Worm (Caenorhabditis elegans) whole organism, L4 larva: ENCODE results near the gene C15B12.8.

Experiments used
- F26F4.8 ChIP-seq: fragments of 200-800 bp; sonication (Bioruptor generic); conservative IDR thresholded peaks from 2 replicates; pipeline ENCODE4 v1.3.6; 2022; ENCODE audit warnings: missing genetic modification characterization, missing compliant biosample characterization
- F37D6.2 ChIP-seq: sonication (generic microtip); optimal IDR thresholded peaks from 2 replicates; lab custom pipeline; 2016; ENCODE audit warnings: mild to moderate bottlenecking, missing genetic modification characterization, missing compliant biosample characterization
- R02D3.7 ChIP-seq: fragments of 150-350 bp; sonication (generic microtip); optimal IDR thresholded peaks from 3 replicates; lab custom pipeline; 2014; ENCODE audit warnings: missing biosample characterization, missing genetic modification characterization
- T20F7.1 ChIP-seq: fragments of 200-800 bp; sonication (Bioruptor generic); optimal IDR thresholded peaks from 2 replicates; lab custom pipeline; 2018; ENCODE audit warnings: mild to moderate bottlenecking, missing genetic modification characterization, missing compliant biosample characterization
- Y105C5A.15 ChIP-seq: fragments of 200-800 bp; sonication (Bioruptor generic); IDR thresholded peaks from 2 replicates; pipeline ENCODE4 v1.3.6; 2022; ENCODE audit warnings: missing genetic modification characterization, missing compliant biosample characterization
- Y48G9A.11 ChIP-seq: fragments of 200-800 bp; sonication (Bioruptor generic); IDR thresholded peaks from 2 replicates; pipeline ENCODE4 v1.3.6; 2022; ENCODE audit warnings: missing genetic modification reagents, missing genetic modification characterization, missing compliant biosample characterization
- ZK546.5 ChIP-seq, 2 experiments: sonication (generic microtip); optimal IDR thresholded peaks; 2 replicates each; lab custom pipeline; 2017; ENCODE audit warnings: missing biosample characterization in 2 of 2, missing genetic modification characterization in 2 of 2
- daf-16 ChIP-seq, 3 experiments: sonication (generic microtip); optimal IDR thresholded peaks; 2 replicates each; lab custom pipeline; 2016 to 2017; ENCODE audit warnings: missing genetic modification characterization in 3 of 3, missing genetic modification reagents in 3 of 3, mild to moderate bottlenecking in 2 of 3, missing compliant biosample characterization in 2 of 3, missing biosample characterization in 1 of 3, moderate library complexity in 1 of 3
- daf-19 ChIP-seq: fragments of 200-800 bp; sonication (Bioruptor generic); conservative IDR thresholded peaks from 2 replicates; pipeline ENCODE4 v1.3.6; 2022; ENCODE audit warnings: missing genetic modification characterization, missing compliant biosample characterization
- daf-8 ChIP-seq: fragments of 200-800 bp; sonication (Bioruptor generic); IDR thresholded peaks from 2 replicates; pipeline ENCODE4 v1.3.6; 2022; ENCODE audit warnings: missing genetic modification characterization, missing compliant biosample characterization
- dmd-6 ChIP-seq: fragments of 200-800 bp; sonication (Bioruptor generic); IDR thresholded peaks from 2 replicates; pipeline ENCODE4 v1.3.6; 2022; ENCODE audit warnings: missing genetic modification reagents, missing genetic modification characterization, missing compliant biosample characterization
- dmd-8 ChIP-seq: fragments of 200-800 bp; sonication (Bioruptor generic); IDR thresholded peaks from 2 replicates; pipeline ENCODE4 v1.3.6; 2022; ENCODE audit warnings: missing genetic modification characterization, missing compliant biosample characterization
- dpl-1 ChIP-seq: fragments of 150-350 bp; optimal IDR thresholded peaks from 2 replicates; lab custom pipeline; 2014; ENCODE audit warnings: missing biosample characterization, missing genetic modification reagents, missing genetic modification characterization
- dve-1 ChIP-seq: sonication (generic microtip); optimal IDR thresholded peaks from 2 replicates; lab custom pipeline; 2017; ENCODE audit warnings: antibody characterized with exemption, mild to moderate bottlenecking, missing genetic modification characterization, missing compliant biosample characterization; ENCODE audit not compliant: insufficient read depth
- egl-27 ChIP-seq: sonication (generic microtip); optimal IDR thresholded peaks from 3 replicates; lab custom pipeline; 2017; ENCODE audit warnings: missing biosample characterization, missing genetic modification reagents, missing genetic modification characterization
- hmg-1.1 ChIP-seq: fragments of 200-800 bp; sonication (Bioruptor generic); IDR thresholded peaks from 2 replicates; pipeline ENCODE4 v1.3.6; 2022; ENCODE audit warnings: missing genetic modification reagents, missing genetic modification characterization, missing compliant biosample characterization
- jun-1 ChIP-seq: fragments of 150-350 bp; optimal IDR thresholded peaks from 2 replicates; lab custom pipeline; 2014; ENCODE audit warnings: missing biosample characterization, missing genetic modification reagents, missing genetic modification characterization
- lin-38 ChIP-seq: fragments of 200-800 bp; sonication (Bioruptor generic); IDR thresholded peaks from 2 replicates; pipeline ENCODE4 v1.3.6; 2022; ENCODE audit warnings: missing genetic modification reagents, missing genetic modification characterization, missing compliant biosample characterization
- mdt-29 ChIP-seq: fragments of 200-800 bp; sonication (Bioruptor generic); IDR thresholded peaks from 2 replicates; pipeline ENCODE4 v1.3.6; 2022; ENCODE audit warnings: missing genetic modification reagents, missing genetic modification characterization, missing compliant biosample characterization
- mes-2 ChIP-seq: sonication (generic microtip); optimal IDR thresholded peaks from 2 replicates; lab custom pipeline; 2016; ENCODE audit warnings: missing genotype, mild to moderate bottlenecking, missing genetic modification characterization, missing compliant biosample characterization; ENCODE audit not compliant: poor library complexity, severe bottlenecking
- nhr-102 ChIP-seq: sonication (generic microtip); optimal IDR thresholded peaks from 2 replicates; lab custom pipeline; 2016; ENCODE audit warnings: mild to moderate bottlenecking, missing genetic modification characterization, moderate library complexity, missing compliant biosample characterization
- nhr-28 ChIP-seq: fragments of 150-350 bp; optimal IDR thresholded peaks from 2 replicates; lab custom pipeline; 2014; ENCODE audit warnings: missing biosample characterization, missing genetic modification characterization
- nhr-76 ChIP-seq: fragments of 150-350 bp; optimal IDR thresholded peaks from 2 replicates; lab custom pipeline; 2014; ENCODE audit warnings: missing biosample characterization, missing genetic modification characterization
- pha-4 ChIP-seq, 2 experiments: fragments of 150-350 bp in 1 of 2; fragments of 200-800 bp in 1 of 2; sonication (Bioruptor generic) in 1 of 2; IDR thresholded peaks in 1 of 2; optimal IDR thresholded peaks in 1 of 2; 2 replicates each; pipeline versions ENCODE4 v1.3.6 to Lab custom; 2014 to 2022; ENCODE audit warnings: missing genetic modification characterization in 2 of 2, missing genetic modification reagents in 2 of 2, missing biosample characterization in 1 of 2, missing compliant biosample characterization in 1 of 2
- php-3 ChIP-seq: fragments of 200-800 bp; sonication (Bioruptor generic); IDR thresholded peaks from 2 replicates; pipeline ENCODE4 v1.3.6; 2022; ENCODE audit warnings: missing genetic modification reagents, missing genetic modification characterization, missing compliant biosample characterization
- pqm-1 ChIP-seq: sonication (generic microtip); optimal IDR thresholded peaks from 2 replicates; lab custom pipeline; 2017; ENCODE audit warnings: missing biosample characterization, missing genetic modification characterization
- sdz-12 ChIP-seq: fragments of 200-800 bp; sonication (Bioruptor generic); optimal IDR thresholded peaks from 2 replicates; lab custom pipeline; 2018; ENCODE audit warnings: mild to moderate bottlenecking, missing genetic modification characterization, missing compliant biosample characterization
- set-16 ChIP-seq: fragments of 200-800 bp; sonication (Bioruptor generic); IDR thresholded peaks from 2 replicates; pipeline ENCODE4 v1.3.6; 2022; ENCODE audit warnings: missing genetic modification reagents, missing genetic modification characterization, missing compliant biosample characterization
- spr-1 ChIP-seq: sonication (generic microtip); optimal IDR thresholded peaks from 2 replicates; lab custom pipeline; 2016; ENCODE audit warnings: mild to moderate bottlenecking, missing genetic modification characterization, missing compliant biosample characterization
- spr-3 ChIP-seq: fragments of 200-800 bp; sonication (Bioruptor generic); optimal IDR thresholded peaks from 2 replicates; lab custom pipeline; 2018; ENCODE audit warnings: mild to moderate bottlenecking, missing genetic modification characterization, missing compliant biosample characterization
- tag-97 ChIP-seq: fragments of 200-800 bp; sonication (Bioruptor generic); IDR thresholded peaks from 2 replicates; pipeline ENCODE4 v1.3.6; 2022; ENCODE audit warnings: missing genetic modification characterization, missing compliant biosample characterization
- tra-1 ChIP-seq: fragments of 200-800 bp; sonication (Bioruptor generic); IDR thresholded peaks from 2 replicates; pipeline ENCODE4 v1.3.6; 2022; ENCODE audit warnings: missing genetic modification reagents, missing genetic modification characterization, missing compliant biosample characterization
- unc-130 ChIP-seq: sonication (generic microtip); optimal IDR thresholded peaks from 2 replicates; lab custom pipeline; 2016; ENCODE audit warnings: missing genetic modification reagents, missing genetic modification characterization, missing compliant biosample characterization
- zag-1 ChIP-seq: fragments of 150-350 bp; optimal IDR thresholded peaks from 2 replicates; lab custom pipeline; 2014; ENCODE audit warnings: missing biosample characterization, missing genetic modification characterization
- zfp-2 ChIP-seq: sonication (generic microtip); optimal IDR thresholded peaks from 2 replicates; lab custom pipeline; 2016; ENCODE audit warnings: mild to moderate bottlenecking, missing genetic modification characterization, missing compliant biosample characterization
- zfp-3 ChIP-seq: fragments of 200-800 bp; sonication (Bioruptor generic); conservative IDR thresholded peaks from 2 replicates; pipeline ENCODE4 v1.3.6; 2022; ENCODE audit warnings: missing genetic modification reagents, missing genetic modification characterization, missing compliant biosample characterization
- zip-11 ChIP-seq: fragments of 200-800 bp; sonication (Bioruptor generic); IDR thresholded peaks from 2 replicates; pipeline ENCODE4 v1.3.6; 2022; ENCODE audit warnings: missing genetic modification characterization, missing compliant biosample characterization
- ztf-11 ChIP-seq: fragments of 150-350 bp; optimal IDR thresholded peaks from 2 replicates; lab custom pipeline; 2014; ENCODE audit warnings: missing biosample characterization, missing genetic modification characterization

C15B12.8 gene

DNA sequence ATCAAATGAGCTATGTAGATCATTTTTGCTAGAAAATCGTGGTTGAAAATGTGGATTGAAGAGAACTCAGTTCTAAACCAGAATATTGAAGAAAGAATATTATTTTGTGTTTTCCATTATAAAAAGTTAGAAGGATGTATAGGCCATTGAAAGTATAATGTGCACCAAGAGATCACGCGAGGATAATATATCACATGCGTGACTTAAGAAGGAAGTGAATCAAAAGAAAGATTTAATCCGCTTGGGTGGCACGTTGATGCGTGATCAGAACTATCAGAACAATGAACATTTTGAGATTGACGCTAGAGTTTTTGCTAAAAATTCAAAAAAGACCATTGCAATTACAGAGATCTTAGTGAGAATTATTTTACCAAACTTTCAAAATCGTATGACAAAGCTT, 38.3 kb upstream of the C15B12.8 start:
- TF ChIP-seq egl-27 (tag; lab: Kevin White, UChicago) = no peak
- TF ChIP-seq hmg-1.1 (GFP tag; lab: Robert Waterston, UW) = no peak
- no peak for TF ChIP-seq mdt-29
- no peak for TF ChIP-seq spr-3 (GFP tag; lab: Kevin White, UChicago)
- no peak for TF ChIP-seq unc-130
- TF ChIP-seq lin-38 (GFP tag; lab: Robert Waterston, UW) = no peak
- TF ChIP-seq, all 104 proteins: peak for 0

DNA sequence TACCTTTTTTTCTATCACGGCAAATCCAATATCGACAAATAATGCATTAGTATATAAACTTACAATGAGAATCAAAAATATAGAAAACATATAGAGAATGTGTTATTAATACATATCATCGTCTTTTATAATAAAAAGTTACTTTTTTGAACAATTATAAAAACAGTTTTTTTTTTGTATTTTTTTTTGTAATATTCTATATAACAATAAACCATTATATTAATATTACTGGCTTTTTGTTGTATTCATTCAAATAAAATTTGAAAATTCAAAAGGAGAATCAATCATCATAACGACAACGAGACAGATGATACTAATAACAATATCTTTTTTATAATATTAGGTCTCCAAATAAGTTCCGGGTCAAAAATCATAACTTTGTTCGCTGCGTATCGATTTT, 36.5 kb upstream of the C15B12.8 start, which contains the start of gene K10C2.8:
Gene K10C2.8, minus strand, starts transcription at position 101 of the 400 bp plus-strand sequence.
- no peak for TF ChIP-seq set-16
- no peak for TF ChIP-seq egl-27 (tag; lab: Kevin White, UChicago)
- no peak for TF ChIP-seq tag-97 (GFP tag; lab: Robert Waterston, UW)
- TF ChIP-seq zfp-2 (tag; lab: Kevin White, UChicago) = no peak
- no peak for TF ChIP-seq F26F4.8 (GFP tag; lab: Robert Waterston, UW)
- no peak for TF ChIP-seq dpl-1 (GFP tag; lab: Kevin White, UChicago)
- TF ChIP-seq nhr-102 (tag; lab: Kevin White, UChicago) = no peak
- no peak for TF ChIP-seq F37D6.2
- TF ChIP-seq mdt-29 = no peak
- no peak for TF ChIP-seq jun-1 (tag; lab: Kevin White, UChicago)
- no peak for TF ChIP-seq ZK546.5 (tag; optimal IDR thresholded peaks at IDR 0.05; lab: Kevin White, UChicago)
- TF ChIP-seq R02D3.7 (tag; lab: Kevin White, UChicago) = no peak
- no peak for TF ChIP-seq pha-4 (GFP tag; IDR thresholded peaks at IDR 0.05; lab: Robert Waterston, UW)
- TF ChIP-seq pha-4 (tag; optimal IDR thresholded peaks at IDR 0.05; lab: Kevin White, UChicago) = no peak
- no peak for TF ChIP-seq mes-2 (tag; lab: Kevin White, UChicago)
- TF ChIP-seq tra-1 (GFP tag; lab: Robert Waterston, UW) = no peak
- no peak for TF ChIP-seq zip-11

DNA sequence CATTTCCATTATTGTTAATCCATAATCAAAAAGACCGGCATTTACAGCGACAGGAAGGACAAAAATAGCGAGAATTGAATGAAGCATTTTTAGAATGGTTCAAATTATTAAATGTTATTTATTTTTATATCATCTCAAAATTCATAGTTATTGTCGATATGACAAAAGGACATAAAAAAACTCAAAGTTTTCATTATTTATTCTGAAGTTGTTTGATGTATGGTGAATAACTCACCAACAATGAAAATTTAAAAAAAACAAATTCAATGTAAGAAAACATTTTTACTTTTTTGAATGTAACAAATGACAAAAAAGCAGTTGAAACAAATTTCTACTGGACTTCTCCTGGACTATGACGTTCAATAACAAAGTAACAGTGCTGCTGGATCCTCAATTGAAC, 33.6 kb upstream of the C15B12.8 start, which contains the start of gene K10C2.14:
Gene K10C2.14, minus strand, starts transcription at position 101 of the 400 bp plus-strand sequence.
- TF ChIP-seq nhr-76 (tag; lab: Kevin White, UChicago) (no peak), zag-1 (tag; lab: Kevin White, UChicago) (no peak), zfp-2 (tag; lab: Kevin White, UChicago) (no peak), spr-1 (no peak), tag-97 (GFP tag; lab: Robert Waterston, UW) (no peak), dmd-8 (no peak), ztf-11 (tag; lab: Kevin White, UChicago) (no peak), Y48G9A.11 (GFP tag; lab: Robert Waterston, UW) (no peak), egl-27 (tag; lab: Kevin White, UChicago) (no peak), daf-19 (no peak), daf-8 (GFP tag; lab: Robert Waterston, UW) (no peak), sdz-12 (GFP tag; lab: Kevin White, UChicago) (no peak)

DNA sequence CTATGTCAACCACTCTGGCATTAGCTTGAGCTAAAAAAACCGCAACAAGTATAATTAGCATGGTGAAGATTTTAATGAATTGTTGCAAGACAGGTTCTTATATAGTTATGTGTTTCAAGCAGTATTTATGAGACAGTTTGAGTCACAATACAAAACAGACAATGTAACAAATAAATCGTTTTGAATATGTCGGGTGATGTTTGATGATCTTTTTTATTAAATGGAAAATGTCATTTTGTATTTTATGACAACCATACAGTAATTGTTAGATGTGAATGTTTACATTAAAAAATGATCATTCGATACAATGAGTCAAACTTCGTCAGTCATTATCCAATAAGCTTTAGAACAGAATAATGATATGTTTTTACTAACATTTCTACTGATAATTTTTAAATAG, 30.7 kb upstream of the C15B12.8 start, which contains the start of gene K10C2.7:
Gene K10C2.7, minus strand, starts transcription at position 101 of the 400 bp plus-strand sequence.
- TF ChIP-seq mes-2 (tag; lab: Kevin White, UChicago) (no peak), spr-3 (GFP tag; lab: Kevin White, UChicago) (no peak), dve-1 (tag; lab: Kevin White, UChicago) (peak; percentile 19)

DNA sequence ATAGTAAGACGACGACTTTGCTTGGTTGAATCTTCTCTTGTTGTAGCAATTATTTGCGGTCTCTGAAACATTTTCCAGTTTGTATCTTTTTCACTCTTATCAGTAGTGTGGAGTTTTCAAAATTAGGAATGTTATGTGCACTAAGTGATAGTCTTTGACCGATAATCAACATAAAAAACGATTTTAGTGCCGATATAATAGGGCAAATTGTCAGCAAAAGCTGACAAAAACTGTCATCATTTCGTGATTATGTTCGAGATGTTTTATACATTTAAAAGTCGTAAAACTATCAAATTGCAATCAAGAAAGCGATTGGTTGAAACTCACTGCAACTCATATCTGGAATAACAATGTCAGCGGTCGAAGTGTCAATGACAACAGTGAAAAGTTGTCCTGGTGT, 28.8 kb upstream of the C15B12.8 start:
- peak; percentile 89 for TF ChIP-seq dve-1 (tag; lab: Kevin White, UChicago)
- peak; percentile 5 for TF ChIP-seq T20F7.1 (GFP tag; lab: Kevin White, UChicago)
- TF ChIP-seq nhr-76 (tag; lab: Kevin White, UChicago) = no peak
- no peak for TF ChIP-seq ZK546.5 (tag; optimal IDR thresholded peaks at IDR 0.05; lab: Kevin White, UChicago)
- TF ChIP-seq Y105C5A.15 (GFP tag; lab: Robert Waterston, UW) = no peak
- no peak for TF ChIP-seq daf-16 (GFP tag; optimal IDR thresholded peaks at IDR 0.05; lab: Kevin White, UChicago)
- peak; percentile 91 for TF ChIP-seq daf-16 (tag; optimal IDR thresholded peaks at IDR 0.05; lab: Kevin White, UChicago)
- TF ChIP-seq php-3 = peak; percentile 99
- TF ChIP-seq zag-1 (tag; lab: Kevin White, UChicago) = no peak
- peak; percentile 22 for TF ChIP-seq nhr-28 (tag; lab: Kevin White, UChicago)
- TF ChIP-seq zfp-3 (GFP tag; lab: Robert Waterston, UW) = no peak
- TF ChIP-seq pqm-1 = peak; percentile 28
- TF ChIP-seq dmd-6 (GFP tag; lab: Robert Waterston, UW) = peak; percentile 51
